Worm (Caenorhabditis elegans): Measurements from ENCODE around the gene cyp-32B1.

The cyp-32B1 gene

DNA sequence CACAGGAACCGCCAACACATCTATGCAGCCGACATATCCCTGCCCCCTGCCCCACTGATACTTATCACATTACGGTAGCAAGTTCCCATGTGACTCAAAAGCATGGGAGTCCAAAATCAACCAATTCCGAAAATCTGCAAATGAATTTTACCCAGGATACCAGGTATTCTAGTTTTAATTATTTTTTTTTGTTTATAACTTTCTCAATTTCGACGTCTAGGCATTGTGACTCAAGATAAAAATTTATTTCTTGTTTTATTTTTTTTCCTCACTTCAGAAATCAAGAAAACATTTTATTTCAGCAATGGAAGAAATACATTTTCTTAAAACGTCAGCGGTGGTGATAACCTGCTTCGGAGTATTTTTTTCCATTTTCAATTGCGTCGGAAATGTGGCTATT is 49.8 kb downstream of the cyp-32B1 start, which contains the start of gene srbc-24:
srbc-24 (plus strand) TSS at position 301 of the 400 bp plus-strand sequence.
- TF ChIP-seq nhr-76 (tag; optimal IDR thresholded peaks at IDR 0.05) (no peak), nhr-12 (tag; optimal IDR thresholded peaks at IDR 0.05) (no peak), nhr-43 (tag; optimal IDR thresholded peaks at IDR 0.05; ENCODE audit: poor library complexity, severe bottlenecking) (no peak)

DNA sequence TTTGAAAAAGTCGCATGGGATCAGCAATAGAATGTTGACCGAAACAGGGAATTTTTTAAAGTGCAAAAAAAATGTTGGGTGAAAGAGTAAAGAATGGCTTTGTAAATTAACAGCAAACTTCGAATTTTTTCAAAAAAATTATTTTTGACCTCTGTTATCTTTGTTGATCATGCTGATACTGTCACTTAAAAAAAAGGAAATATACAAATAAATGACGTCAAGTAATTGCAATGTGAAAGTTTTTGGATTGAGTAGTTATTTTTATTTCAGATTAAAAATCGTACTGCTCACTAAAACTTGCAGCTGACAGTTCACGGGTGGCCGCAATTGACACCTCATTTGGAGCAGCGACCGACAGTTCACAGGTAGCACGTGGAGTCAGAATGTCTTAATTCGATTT is 50.3 kb downstream of the cyp-32B1 start, which contains the start of gene C45H4.13:
C45H4.13 (minus strand) TSS at position 101 of the 400 bp plus-strand sequence.
- no peak for TF ChIP-seq ceh-28 (tag; optimal IDR thresholded peaks at IDR 0.05)
- no peak for TF ChIP-seq R02D3.7 (tag; optimal IDR thresholded peaks at IDR 0.05)
- no peak for TF ChIP-seq fos-1 (tag; optimal IDR thresholded peaks at IDR 0.05)
- TF ChIP-seq mml-1 (tag; optimal IDR thresholded peaks at IDR 0.05): no peak
- no peak for TF ChIP-seq unc-39 (tag; optimal IDR thresholded peaks at IDR 0.05)
- no peak for TF ChIP-seq nhr-25 (tag; optimal IDR thresholded peaks at IDR 0.05)
- TF ChIP-seq unc-62 (GFP tag; optimal IDR thresholded peaks at IDR 0.05): no peak
- TF ChIP-seq lin-39 (tag; optimal IDR thresholded peaks at IDR 0.05): no peak
- TF ChIP-seq egl-27 (tag; optimal IDR thresholded peaks at IDR 0.05): no peak
- no peak for TF ChIP-seq lsy-12 (tag; optimal IDR thresholded peaks at IDR 0.05)
- TF ChIP-seq aly-2 (tag; optimal IDR thresholded peaks at IDR 0.05): no peak
- TF ChIP-seq pha-4 (tag; optimal IDR thresholded peaks at IDR 0.05): no peak
- no peak for TF ChIP-seq nhr-237 (tag; optimal IDR thresholded peaks at IDR 0.05)
- TF ChIP-seq ZK546.5 (tag; optimal IDR thresholded peaks at IDR 0.05): no peak
- no peak for TF ChIP-seq ceh-82 (tag; optimal IDR thresholded peaks at IDR 0.05)
- TF ChIP-seq skn-1 (tag; optimal IDR thresholded peaks at IDR 0.05): no peak
- TF ChIP-seq nhr-76 (tag; optimal IDR thresholded peaks at IDR 0.05): no peak
- no peak for TF ChIP-seq tbx-2 (tag; optimal IDR thresholded peaks at IDR 0.05)

DNA sequence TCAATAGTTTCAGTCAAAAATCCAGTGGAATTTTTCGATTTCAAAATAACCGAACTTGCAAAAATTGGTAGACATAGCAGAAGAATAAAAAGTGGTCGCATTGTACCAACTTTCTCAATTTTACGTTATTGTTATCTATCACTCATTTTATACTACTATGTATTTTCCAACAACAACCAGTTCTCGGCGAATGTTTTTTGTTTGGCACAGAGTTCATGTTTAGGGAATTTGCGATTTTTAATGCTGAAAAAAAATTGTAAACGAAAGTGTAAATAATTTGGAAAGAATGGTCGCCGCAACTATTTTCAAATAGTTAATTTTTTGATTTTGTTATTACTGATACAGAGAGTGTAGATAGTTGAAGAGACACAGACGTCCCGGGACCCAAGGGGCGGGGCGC is 51.8 kb downstream of the cyp-32B1 start, which contains the start of gene C45H4.21:
C45H4.21 (minus strand) TSS at position 101 of the 400 bp plus-strand sequence.
- no peak for TF ChIP-seq nhr-43 (tag; optimal IDR thresholded peaks at IDR 0.05; ENCODE audit: poor library complexity, severe bottlenecking)
- TF ChIP-seq nhr-12 (tag; optimal IDR thresholded peaks at IDR 0.05): no peak
- no peak for TF ChIP-seq zag-1 (tag; optimal IDR thresholded peaks at IDR 0.05)
- TF ChIP-seq fkh-10 (GFP tag; optimal IDR thresholded peaks at IDR 0.05): no peak
- no peak for TF ChIP-seq lin-15B (tag; optimal IDR thresholded peaks at IDR 0.05)
- no peak for TF ChIP-seq sea-2 (GFP tag; optimal IDR thresholded peaks at IDR 0.05)
- TF ChIP-seq egl-5 (tag; optimal IDR thresholded peaks at IDR 0.05): no peak
- no peak for TF ChIP-seq nhr-237 (tag; optimal IDR thresholded peaks at IDR 0.05)
- no peak for TF ChIP-seq ztf-11 (tag; optimal IDR thresholded peaks at IDR 0.05)
- TF ChIP-seq nhr-11 (tag; optimal IDR thresholded peaks at IDR 0.05): no peak
- TF ChIP-seq ceh-16 (tag; optimal IDR thresholded peaks at IDR 0.05): no peak
- TF ChIP-seq jun-1 (tag; optimal IDR thresholded peaks at IDR 0.05): no peak
- no peak for TF ChIP-seq ztf-4 (tag; optimal IDR thresholded peaks at IDR 0.05)
- no peak for TF ChIP-seq ama-1 (optimal IDR thresholded peaks at IDR 0.05)
- TF ChIP-seq lsy-12 (tag; optimal IDR thresholded peaks at IDR 0.05): no peak
- TF ChIP-seq nhr-23 (tag; optimal IDR thresholded peaks at IDR 0.05): no peak
- no peak for TF ChIP-seq hmg-11 (tag; optimal IDR thresholded peaks at IDR 0.05)
- TF ChIP-seq fos-1 (tag; optimal IDR thresholded peaks at IDR 0.05): no peak
- TF ChIP-seq nhr-77 (tag; optimal IDR thresholded peaks at IDR 0.05): no peak
